Fruit fly (Drosophila melanogaster): ENCODE results near the gene CG14610.

The CG14610 gene

dm6 chr3R:7124109-7124639 lies 19.9 kb downstream of the CG14610 start, which contains the start of the genes Alh and CG10098 (continued):
- TF ChIP-seq Mes4 (GFP tag; optimal IDR thresholded peaks at IDR 0.05) (peak; percentile 59), CG15011 (GFP tag; optimal IDR thresholded peaks at IDR 0.05) (peak; percentile 60), Doc3 (GFP tag; IDR thresholded peaks at IDR 0.05; ENCODE audit: partially characterized antibody) (peak; percentile 65), CG17359 (tag; optimal IDR thresholded peaks at IDR 0.05) (peak; percentile 73), tll (GFP tag; optimal IDR thresholded peaks at IDR 0.05) (peak; percentile 43 to 80), CG10565 (GFP tag; optimal IDR thresholded peaks at IDR 0.05) (no peak), Dref (GFP tag; IDR thresholded peaks at IDR 0.05) (peak; percentile 39; the same call in 1 of the 2 replicates), CG10462 (GFP tag; optimal IDR thresholded peaks at IDR 0.05) (peak; percentile 71), stc (GFP tag; IDR thresholded peaks at IDR 0.05) (peak; percentile 32; the same call in 1 of the 2 replicates), CG8281 (tag; optimal IDR thresholded peaks at IDR 0.05) (no peak), Lim3 (GFP tag; IDR thresholded peaks at IDR 0.05) (0 out of 2 replicates have a peak, but pooled peaks have one; percentile 30), Dp (GFP tag; optimal IDR thresholded peaks at IDR 0.05) (peak; percentile 17), wek (GFP tag; optimal IDR thresholded peaks at IDR 0.05) (no peak), CG11723 (GFP tag; optimal IDR thresholded peaks at IDR 0.05) (peak; percentile 73), so (GFP tag; IDR thresholded peaks at IDR 0.05) (no peak; the same call in 2 of the 3 replicates), chn (GFP tag; optimal IDR thresholded peaks at IDR 0.05) (peak; percentile 87), CG12104 (GFP tag; optimal IDR thresholded peaks at IDR 0.05) (peak; percentile 89), en (GFP tag; optimal IDR thresholded peaks at IDR 0.05) (peak; percentile 55), disco-r (GFP tag; optimal IDR thresholded peaks at IDR 0.05) (peak; percentile 58), cas (GFP tag; IDR thresholded peaks at IDR 0.05) (no peak), NFAT (GFP tag; IDR thresholded peaks at IDR 0.05) (peak; percentile 87), CG8290 (GFP tag; optimal IDR thresholded peaks at IDR 0.05) (peak; percentile 70), CG8290 (tag; optimal IDR thresholded peaks at IDR 0.05) (peak; percentile 46 to 69), CG1792 (GFP tag; optimal IDR thresholded peaks at IDR 0.05) (peak; percentile 74), Rfx (GFP tag; IDR thresholded peaks at IDR 0.05) (peak; percentile 89), maf-S (GFP tag; optimal IDR thresholded peaks at IDR 0.05) (peak; percentile 74), CG15514 (GFP tag; optimal IDR thresholded peaks at IDR 0.05) (peak; percentile 82), CG6791 (GFP tag; IDR thresholded peaks at IDR 0.05; ENCODE audit: partially characterized antibody) (peak; percentile 67), crc (GFP tag; optimal IDR thresholded peaks at IDR 0.05) (peak; percentile 39), otp (GFP tag; IDR thresholded peaks at IDR 0.05) (peak; percentile 75; the same call in 2 of the 3 replicates), CG18599 (GFP tag; optimal IDR thresholded peaks at IDR 0.05) (peak; percentile 87), Nf-YA (GFP tag; IDR thresholded peaks at IDR 0.05) (no peak), CG6272 (GFP tag; IDR thresholded peaks at IDR 0.05) (peak; percentile 77), Ravus (GFP tag; IDR thresholded peaks at IDR 0.05) (peak; percentile 52), wdn (GFP tag; IDR thresholded peaks at IDR 0.05) (peak; percentile 59; the same call in 1 of the 2 replicates), hb (GFP tag; IDR thresholded peaks at IDR 0.05; ENCODE audit: partially characterized antibody) (peak; percentile 72; the same call in 2 of the 3 replicates)

- TF ChIP-seq psq (GFP tag; optimal IDR thresholded peaks at IDR 0.05) (no peak), CG15479 (GFP tag; optimal IDR thresholded peaks at IDR 0.05) (peak; percentile 88), chinmo (GFP tag; IDR thresholded peaks at IDR 0.05; ENCODE audit: partially characterized antibody) (peak; percentile 90), CG2199 (GFP tag; IDR thresholded peaks at IDR 0.05) (peak; percentile 66; the same call in 1 of the 3 replicates), ewg (GFP tag; optimal IDR thresholded peaks at IDR 0.05) (peak; percentile 20), ci (GFP tag; IDR thresholded peaks at IDR 0.05) (peak; percentile 66), Bgb (GFP tag; IDR thresholded peaks at IDR 0.05; ENCODE audit: partially characterized antibody) (peak; percentile 8; the same call in 1 of the 2 replicates), insv (GFP tag; optimal IDR thresholded peaks at IDR 0.05) (peak in 1 of 2 experiments; percentile 17), CG34422 (GFP tag; IDR thresholded peaks at IDR 0.05) (0 out of 3 replicates have a peak, but pooled peaks have one; percentile 67), toy (GFP tag; IDR thresholded peaks at IDR 0.05) (no peak), esg (GFP tag; conservative IDR thresholded peaks at IDR 0.05) (no peak), so (GFP tag; IDR thresholded peaks at IDR 0.05) (0 out of 3 replicates have a peak, but pooled peaks have one; percentile 3), sr (GFP tag; IDR thresholded peaks at IDR 0.05) (peak; percentile 84), nerfin-1 (tag; optimal IDR thresholded peaks at IDR 0.05) (peak; percentile 83), CG15269 (tag; optimal IDR thresholded peaks at IDR 0.05) (no peak), CG8478 (optimal IDR thresholded peaks at IDR 0.05) (peak; percentile 94)
Observed at dm6 chr3R:7123699-7124098, 20.4 kb downstream of the CG14610 start.
